Fruit fly (Drosophila melanogaster): ENCODE results near the gene Strump.

Strump gene

DNA sequence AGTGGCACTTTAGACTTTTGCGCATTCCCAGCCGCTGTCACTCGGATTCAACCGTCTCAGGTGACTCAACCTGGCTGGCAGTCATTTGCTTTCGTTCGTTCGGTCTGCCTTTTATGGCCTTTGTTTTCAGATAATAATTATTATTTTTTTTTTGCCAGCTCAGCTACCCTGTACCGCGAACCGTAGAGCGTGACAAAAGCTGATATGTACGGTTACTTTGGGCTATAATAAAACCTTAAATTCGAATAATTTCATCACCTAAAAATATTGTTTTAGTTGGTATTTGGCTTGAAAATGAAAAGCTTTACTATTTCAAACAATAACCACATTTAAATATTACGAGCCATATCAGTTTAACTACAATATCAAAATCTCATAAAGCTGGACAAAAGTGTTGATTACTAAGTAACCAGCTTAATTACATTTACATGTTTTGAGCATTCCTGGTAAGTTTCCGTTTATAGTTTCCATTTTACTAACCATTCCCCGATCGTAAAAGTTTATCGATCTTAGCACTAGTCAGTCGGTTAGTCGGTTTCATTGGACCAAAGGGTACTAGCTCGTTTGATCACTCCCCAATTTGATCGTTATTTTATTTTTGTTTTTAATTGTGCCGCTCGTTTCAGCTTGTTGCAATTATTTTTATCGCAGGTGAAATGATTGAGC lies 29.2 kb downstream of the Strump start:
- no peak for TF ChIP-seq CTCF (optimal IDR thresholded peaks at IDR 0.05)
- no peak for TF ChIP-seq CG8478 (optimal IDR thresholded peaks at IDR 0.05)

DNA sequence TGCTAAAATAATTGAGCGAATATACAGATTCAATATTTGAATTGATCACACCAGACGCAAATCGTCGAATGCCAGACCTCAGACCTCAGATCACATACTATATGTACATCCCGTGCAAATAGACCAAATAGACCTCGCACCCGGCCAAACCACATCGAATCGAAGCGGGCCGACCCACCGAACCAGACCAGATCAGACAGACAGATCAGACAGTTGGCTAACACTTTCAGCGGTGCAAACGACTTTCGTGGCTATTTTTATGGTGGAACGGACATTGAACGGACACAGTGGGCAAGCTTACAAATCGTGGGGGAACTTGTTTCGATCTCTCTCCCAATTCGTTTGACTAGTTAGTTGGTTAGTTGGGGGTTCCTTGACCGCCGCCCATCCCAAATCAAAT lies 29.9 kb downstream of the Strump start:
- TF ChIP-seq CTCF (optimal IDR thresholded peaks at IDR 0.05) (no peak), CG8478 (optimal IDR thresholded peaks at IDR 0.05) (no peak)

DNA sequence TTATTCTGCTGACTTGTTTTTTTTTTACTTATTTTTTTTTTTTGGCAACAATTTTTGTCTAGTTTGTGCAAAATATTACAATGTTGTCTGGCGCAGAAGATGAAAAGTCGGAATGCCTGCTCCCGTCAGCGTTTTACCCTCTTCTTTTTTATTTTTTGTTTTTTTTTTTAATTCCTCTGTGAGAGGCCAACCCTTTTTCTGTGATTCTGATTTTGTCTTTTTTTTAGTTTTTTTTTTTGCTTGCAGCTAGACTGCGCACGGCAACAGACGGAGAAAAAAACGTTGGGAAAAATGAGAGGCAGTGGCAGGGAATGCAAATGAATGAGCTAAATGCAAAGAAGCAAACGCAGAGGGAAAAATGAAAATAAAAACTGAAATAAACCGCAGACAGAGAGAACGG lies 31.3 kb downstream of the Strump start:
- TF ChIP-seq CTCF (optimal IDR thresholded peaks at IDR 0.05) (no peak), CG8478 (optimal IDR thresholded peaks at IDR 0.05) (no peak)

DNA sequence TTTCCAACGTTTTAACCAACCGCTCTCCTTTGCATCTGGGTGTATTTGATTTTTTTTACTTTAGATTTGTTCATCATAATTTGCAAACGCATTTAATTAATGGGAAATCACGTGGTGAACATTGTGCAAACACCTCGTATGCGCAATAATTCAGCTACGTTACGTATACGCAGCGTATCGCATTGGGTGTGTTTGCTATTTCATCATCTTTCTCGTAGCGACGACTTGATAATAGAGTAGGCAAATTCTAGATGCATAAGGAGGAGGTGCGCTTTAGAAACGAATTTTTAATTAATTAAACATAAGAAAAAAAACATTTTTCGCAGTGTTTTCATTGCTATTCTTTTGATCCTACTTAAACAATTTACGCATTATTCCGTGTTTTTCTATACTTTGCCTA lies 31.8 kb downstream of the Strump start:
- TF ChIP-seq CG8478 (optimal IDR thresholded peaks at IDR 0.05) (no peak), CTCF (optimal IDR thresholded peaks at IDR 0.05) (no peak)

DNA sequence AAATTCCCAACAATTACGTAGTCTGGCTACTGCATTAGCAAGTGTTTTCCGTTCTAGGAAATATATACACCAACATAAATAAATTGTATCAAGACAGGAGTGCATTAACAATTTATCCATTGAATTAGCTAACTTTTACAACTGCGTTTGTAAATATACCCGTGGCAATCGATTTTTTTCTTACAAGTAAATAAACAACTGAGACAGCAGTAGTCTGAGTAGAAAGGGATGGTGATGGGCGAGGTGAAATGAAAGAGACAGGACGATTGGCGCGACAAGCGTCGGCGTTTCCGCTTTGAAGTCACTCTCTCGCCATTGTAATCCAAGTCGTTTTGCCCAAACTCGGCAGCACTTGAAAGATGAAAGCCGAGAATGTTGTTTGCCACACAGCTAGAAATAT lies 33.7 kb downstream of the Strump start:
- TF ChIP-seq CG8478 (optimal IDR thresholded peaks at IDR 0.05) (no peak), CTCF (optimal IDR thresholded peaks at IDR 0.05) (no peak)

DNA sequence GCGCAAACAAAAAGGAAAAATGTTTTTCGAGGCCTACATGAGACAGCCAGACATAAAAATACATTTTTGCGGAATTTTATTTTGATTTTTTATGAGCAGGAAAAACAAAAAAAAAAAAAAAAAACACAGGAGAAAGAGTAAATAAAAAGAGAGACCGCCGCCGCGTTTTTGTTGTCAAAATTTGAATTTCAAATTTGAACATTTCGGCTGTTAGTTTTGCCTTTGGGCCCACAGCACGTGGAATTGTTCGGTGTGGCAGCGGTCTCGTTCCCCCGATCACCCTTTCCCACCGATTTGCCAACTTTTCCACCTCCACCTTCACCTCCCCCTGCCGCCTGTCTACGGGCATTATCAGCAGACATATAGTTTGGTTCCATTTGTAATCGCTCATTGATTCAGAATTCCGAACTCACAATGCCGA lies 35.0 kb downstream of the Strump start:
- TF ChIP-seq CTCF (optimal IDR thresholded peaks at IDR 0.05): no peak
- no peak for TF ChIP-seq CG8478 (optimal IDR thresholded peaks at IDR 0.05)

DNA sequence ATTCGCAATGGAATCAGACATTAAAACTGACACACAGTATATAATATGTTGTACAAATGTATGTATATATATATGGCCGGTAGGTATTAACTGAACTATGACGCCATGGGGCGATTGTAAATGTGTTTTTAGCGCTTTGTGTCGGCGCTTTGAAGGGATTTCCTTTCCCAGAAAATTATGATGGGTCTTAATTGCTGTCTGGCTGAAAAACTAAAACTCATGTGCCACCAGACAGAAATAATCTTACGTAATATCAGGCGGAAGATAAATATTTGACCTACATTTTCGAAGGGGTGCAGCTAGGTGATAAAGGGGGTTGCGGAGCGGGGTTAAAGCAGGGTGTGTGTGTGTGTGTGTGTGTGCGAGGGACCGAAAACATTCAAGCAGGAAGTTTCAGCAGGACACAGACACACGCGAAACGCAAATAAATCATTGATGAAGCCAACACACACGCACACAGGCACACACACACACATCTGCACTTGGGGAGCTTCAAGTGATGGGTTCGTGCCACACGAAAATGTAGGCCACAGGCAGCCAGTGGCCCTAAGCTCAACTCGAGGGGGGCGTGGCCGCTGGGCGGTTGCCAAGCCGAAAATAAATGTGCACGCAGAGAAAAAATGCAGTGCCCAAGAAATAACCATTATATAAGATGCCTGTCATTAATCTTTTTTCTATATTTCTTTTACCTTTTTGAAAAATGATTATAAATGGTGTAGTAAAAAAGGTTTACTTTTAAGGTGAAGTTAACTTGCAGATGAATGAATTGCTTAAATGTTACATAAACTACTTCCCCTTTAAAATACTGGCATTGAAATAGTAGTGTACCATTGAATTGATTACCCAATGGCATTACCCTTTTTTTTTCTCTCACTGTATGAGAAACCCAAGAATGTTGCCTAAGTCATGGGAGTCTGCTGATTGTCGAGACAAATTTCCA lies 35.7 kb downstream of the Strump start:
- TF ChIP-seq CG8478 (optimal IDR thresholded peaks at IDR 0.05) (no peak), CTCF (optimal IDR thresholded peaks at IDR 0.05) (no peak)

DNA sequence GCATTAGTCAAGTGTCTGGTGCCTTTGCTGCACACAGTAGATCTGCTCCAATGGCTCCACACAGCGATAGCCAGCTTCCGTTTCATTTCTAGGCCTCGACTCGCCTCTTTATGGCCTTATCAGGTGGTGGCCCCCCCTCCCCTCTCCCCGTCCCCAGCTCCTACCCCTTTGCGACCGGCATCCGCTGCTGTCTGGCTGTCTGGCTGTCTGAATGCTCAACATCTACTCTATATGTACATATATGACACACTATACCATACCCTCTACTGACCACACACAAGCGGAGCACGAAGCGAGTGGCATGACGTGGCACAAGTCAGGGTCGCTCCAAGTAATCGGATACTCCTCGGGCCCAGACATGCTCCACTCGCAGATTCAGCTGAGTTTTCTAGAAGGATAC lies 36.5 kb downstream of the Strump start:
- no peak for TF ChIP-seq CG8478 (optimal IDR thresholded peaks at IDR 0.05)
- TF ChIP-seq CTCF (optimal IDR thresholded peaks at IDR 0.05): no peak

DNA sequence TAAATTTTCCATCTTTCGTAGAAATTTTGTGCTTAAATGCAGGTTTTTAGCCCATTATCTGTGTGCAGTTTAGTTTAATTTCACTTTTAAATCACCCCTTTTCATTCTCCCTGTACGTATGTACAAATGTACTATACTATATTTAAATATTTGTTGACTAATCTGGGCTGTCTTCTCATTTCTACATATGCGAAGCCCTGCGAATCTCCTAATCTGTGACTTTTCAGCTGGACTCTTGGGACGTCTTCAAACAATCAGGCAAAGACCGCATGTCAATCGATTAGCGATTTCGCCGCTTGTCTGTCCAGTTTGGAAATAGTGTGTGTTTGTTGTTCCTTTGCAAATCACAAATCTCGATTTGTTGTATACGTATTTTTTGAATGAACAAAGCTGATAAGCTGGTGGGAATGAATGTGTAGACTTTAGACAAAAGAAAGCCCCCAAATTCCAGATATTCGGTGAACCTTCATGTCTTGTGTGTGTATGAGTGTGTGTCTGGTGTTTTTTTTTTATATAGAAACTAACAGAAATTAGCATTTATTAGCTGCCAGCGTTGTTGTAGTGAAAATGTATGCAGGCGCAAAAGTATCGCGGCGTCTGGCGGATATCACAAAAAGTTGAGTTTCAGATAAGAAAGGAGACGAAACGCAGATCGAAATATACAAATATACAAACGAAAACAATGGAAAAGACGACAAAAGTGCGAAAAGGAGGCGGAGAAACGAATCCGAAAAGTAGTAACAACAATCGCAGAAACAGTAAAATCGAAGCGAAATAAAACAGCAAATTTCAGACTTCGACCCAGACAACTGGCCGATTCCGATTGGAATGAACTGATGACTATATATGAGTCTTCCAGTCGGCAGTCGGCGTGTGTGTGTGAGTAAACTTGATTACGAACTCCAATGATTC lies 37.6 kb downstream of the Strump start:
- TF ChIP-seq CG8478 (optimal IDR thresholded peaks at IDR 0.05) (no peak), CTCF (optimal IDR thresholded peaks at IDR 0.05) (no peak)

DNA sequence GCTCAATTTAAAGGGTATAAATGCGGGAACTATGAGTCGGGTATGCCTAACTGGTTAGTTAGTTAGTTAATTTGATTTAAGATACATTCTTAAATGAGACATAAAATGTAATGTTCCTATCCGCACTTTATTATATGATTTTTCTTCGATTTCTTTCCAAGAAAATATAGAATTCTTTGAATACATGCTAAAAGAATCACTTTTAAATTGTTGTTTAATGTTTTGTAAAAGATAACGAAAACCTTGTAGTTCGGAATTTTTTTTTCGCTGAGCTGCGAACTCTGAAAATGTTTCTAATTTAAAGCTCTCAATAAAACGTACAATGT lies 38.2 kb downstream of the Strump start:
- TF ChIP-seq CG8478 (optimal IDR thresholded peaks at IDR 0.05): no peak
- TF ChIP-seq CTCF (optimal IDR thresholded peaks at IDR 0.05): no peak

DNA sequence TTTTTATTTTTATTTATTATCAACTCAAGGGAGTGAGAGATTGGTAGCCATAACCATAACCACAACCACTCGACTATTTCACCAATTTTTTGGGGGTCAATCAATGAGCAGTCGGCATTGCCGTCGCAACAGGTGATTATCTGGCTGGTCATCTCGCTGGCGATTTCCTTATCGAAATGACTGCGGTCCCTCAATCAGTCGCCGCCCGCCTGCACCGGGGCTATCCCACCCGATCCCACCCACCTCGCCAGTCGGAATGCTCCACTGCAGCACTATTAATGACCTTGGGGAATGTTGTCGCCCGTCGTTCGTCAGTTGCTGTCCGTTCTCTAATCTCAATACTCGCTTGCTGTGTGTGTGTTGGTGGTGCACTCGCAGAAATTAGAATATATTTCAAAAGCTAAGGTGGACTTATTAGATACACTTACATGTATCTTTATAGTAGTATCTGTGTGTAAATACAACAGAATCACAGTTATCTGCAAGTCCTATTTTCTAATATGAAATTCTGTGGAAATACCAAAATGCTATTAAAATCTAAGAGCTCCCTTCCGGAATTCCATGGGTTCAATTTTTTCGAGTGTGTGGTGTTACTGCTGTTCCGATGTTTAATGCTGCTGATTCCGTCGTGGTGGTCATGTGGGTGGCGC lies 38.7 kb downstream of the Strump start:
- TF ChIP-seq CG8478 (optimal IDR thresholded peaks at IDR 0.05) (no peak), CTCF (optimal IDR thresholded peaks at IDR 0.05) (no peak)

DNA sequence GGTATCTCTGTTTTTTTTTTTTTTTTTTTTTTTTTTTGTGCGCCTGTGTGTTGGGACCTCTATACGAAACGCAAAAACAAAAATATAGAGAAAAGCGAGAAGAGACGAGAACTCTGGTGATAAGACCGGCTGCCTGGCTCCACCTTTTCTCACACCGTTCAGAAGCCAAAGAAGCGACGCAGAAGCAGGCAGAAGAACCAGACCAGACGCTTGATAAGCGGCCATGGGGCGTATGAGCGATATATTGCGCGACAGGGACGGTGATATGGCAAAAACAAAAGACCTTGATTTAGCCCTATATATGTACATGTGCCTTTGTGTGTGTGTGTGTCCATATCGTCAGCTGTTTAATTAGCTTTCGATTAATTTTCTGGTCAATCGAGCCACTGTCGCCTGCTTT lies 39.3 kb downstream of the Strump start:
- TF ChIP-seq CTCF (optimal IDR thresholded peaks at IDR 0.05) (no peak), CG8478 (optimal IDR thresholded peaks at IDR 0.05) (no peak)

DNA sequence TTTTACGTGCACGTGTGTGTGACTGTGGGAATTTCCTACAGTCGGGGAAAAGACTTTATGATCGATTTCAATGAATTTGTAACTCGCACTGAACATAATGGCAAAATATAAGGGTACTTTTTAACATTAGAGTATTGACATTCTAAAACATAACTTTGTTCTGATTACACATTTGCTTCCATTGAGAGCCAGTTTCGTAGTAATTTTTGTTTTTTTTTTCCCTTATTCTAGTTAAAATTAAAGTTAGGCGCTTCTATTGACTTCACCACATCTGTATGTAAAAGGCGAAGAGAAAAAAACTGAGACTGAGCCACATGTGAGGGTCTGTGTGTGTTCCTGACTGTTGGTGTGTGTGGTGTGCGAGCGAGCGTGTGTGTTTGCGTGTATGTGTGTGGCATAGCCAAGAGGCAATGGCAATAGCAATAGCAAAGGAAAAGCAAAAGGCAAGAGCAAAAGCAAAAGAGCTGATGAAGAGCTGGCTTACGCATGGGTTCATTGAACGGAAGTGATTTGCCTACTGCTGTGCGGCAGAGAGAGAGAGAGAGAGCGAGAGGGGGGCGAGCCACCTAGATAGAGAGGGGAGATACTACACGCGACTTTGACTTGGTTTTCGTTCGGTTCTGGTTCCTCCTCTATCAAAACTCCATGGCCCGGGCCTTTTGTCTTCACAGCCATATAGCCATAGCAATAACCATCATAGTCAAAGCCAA lies 40.2 kb downstream of the Strump start:
- TF ChIP-seq CG8478 (optimal IDR thresholded peaks at IDR 0.05) (no peak), CTCF (optimal IDR thresholded peaks at IDR 0.05) (no peak)

Measured in S2 (cell line).